Worm (Caenorhabditis elegans): ENCODE measurements around the gene K04C2.2.
A peak's percentile ranks its signal among the peaks of the same experiment; 100 is the strongest.

Gene K04C2.2

DNA sequence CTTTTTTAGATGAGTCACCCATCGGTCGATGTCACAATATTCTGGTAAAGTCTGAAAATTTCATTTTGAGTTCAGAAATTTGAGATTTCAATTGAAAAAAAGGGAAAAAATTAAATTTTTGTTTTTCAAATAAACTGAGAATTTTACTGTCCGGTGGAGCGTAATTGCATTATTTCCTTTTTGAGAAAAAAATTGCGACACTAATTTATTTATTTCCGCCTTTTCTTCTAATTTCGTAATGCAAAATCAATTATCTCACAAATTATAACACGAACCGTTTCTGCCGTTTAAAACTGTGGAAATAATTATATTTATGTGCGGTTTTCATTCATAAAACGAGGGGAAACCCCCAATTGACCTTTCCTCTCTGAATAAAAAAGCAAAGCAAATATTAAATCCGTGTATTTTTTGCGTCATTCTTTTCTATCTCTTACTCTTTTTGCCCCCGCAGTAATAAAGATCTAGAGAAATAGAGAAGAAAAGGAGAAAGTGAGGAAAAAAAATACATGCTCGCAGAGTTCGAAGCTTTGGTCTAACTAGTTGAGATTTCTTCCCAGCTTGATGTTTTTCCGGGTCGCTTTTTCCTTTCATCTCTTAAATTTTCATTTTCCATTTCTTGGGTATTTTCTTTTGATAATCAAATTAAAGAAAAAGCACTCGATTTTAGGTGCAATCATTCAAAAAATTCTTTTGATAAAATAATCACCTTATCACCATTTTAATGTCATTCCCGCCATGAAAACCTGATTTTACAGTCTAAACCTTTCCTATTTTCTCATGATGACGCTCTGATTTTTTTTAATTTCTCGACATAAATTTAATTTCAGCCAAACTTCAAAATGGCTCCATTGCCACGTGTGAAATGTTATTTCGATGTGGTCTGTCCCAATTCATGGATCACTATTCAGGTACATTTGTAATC is 13.7 kb downstream of the K04C2.2 start, which contains the start of the genes brc-2 and T07E3.3:
brc-2 (minus strand) TSS at position 51 of the 922 bp plus-strand sequence.
T07E3.3 (plus strand) TSS at position 822 of the 922 bp plus-strand sequence.
- TF ChIP-seq F13H6.1 (tag; optimal IDR thresholded peaks at IDR 0.05): no peak
- TF ChIP-seq alr-1 (tag; optimal IDR thresholded peaks at IDR 0.05): no peak
- no peak for TF ChIP-seq nhr-237 (tag; optimal IDR thresholded peaks at IDR 0.05)
- peak; percentile 65 for TF ChIP-seq fos-1 (tag; optimal IDR thresholded peaks at IDR 0.05)
- no peak for TF ChIP-seq aly-2 (tag; optimal IDR thresholded peaks at IDR 0.05)
- TF ChIP-seq nhr-129 (tag; optimal IDR thresholded peaks at IDR 0.05): peak; percentile 2
- peak in 1 of 2 experiments; percentile 11 for TF ChIP-seq lsy-2 (tag; optimal IDR thresholded peaks at IDR 0.05)
- TF ChIP-seq zag-1 (tag; optimal IDR thresholded peaks at IDR 0.05): no peak
- no peak for TF ChIP-seq lin-11 (tag; optimal IDR thresholded peaks at IDR 0.05)
- peak; percentile 13 for TF ChIP-seq unc-55 (GFP tag; optimal IDR thresholded peaks at IDR 0.05)
- peak; percentile 52 for TF ChIP-seq C34F6.9 (tag; optimal IDR thresholded peaks at IDR 0.05)
- peak; percentile 2 for TF ChIP-seq sma-9 (GFP tag; optimal IDR thresholded peaks at IDR 0.05)
- no peak for TF ChIP-seq sma-9 (tag; optimal IDR thresholded peaks at IDR 0.05)

- TF ChIP-seq lsy-2 (tag; optimal IDR thresholded peaks at IDR 0.05) (peak in 1 of 2 experiments; percentile 26), lin-11 (tag; optimal IDR thresholded peaks at IDR 0.05) (no peak)
Observed at ce11 chrIII:6904468-6904867, 14.9 kb downstream of the K04C2.2 start.

DNA sequence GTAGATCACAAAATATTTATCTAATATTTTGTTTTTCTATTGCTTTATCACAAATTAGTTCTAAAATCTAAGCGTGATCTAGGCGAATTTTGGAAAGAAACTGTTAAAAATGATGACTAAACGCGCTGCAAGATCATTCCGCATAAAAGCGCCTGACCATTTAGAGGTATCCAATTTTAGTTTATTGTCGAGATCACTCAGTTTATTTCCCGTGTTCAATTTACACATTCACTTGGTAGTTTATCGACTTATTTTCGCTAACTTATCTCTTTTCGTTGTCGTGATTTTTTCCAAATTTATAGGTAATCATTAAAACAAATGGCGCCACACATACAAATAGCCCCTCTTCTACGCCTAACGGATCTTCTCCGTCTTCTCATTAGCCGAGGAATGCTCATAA is 16.8 kb downstream of the K04C2.2 start, which contains the start of gene T07E3.2:
T07E3.2 (plus strand) TSS at position 301 of the 400 bp plus-strand sequence.
- TF ChIP-seq nhr-12 (tag; optimal IDR thresholded peaks at IDR 0.05): no peak
- TF ChIP-seq lin-39 (tag; optimal IDR thresholded peaks at IDR 0.05): no peak
- TF ChIP-seq blmp-1 (tag; optimal IDR thresholded peaks at IDR 0.05; ENCODE audit: insufficient read depth): no peak
- TF ChIP-seq nhr-6 (tag; optimal IDR thresholded peaks at IDR 0.05): no peak
- TF ChIP-seq elt-3 (tag; optimal IDR thresholded peaks at IDR 0.05): no peak
- no peak for TF ChIP-seq elt-1 (tag; optimal IDR thresholded peaks at IDR 0.05)
- TF ChIP-seq sem-4 (tag; optimal IDR thresholded peaks at IDR 0.05): no peak
- TF ChIP-seq unc-39 (tag; optimal IDR thresholded peaks at IDR 0.05): no peak
- no peak for TF ChIP-seq egl-27 (tag; optimal IDR thresholded peaks at IDR 0.05)
- TF ChIP-seq alr-1 (tag; optimal IDR thresholded peaks at IDR 0.05): no peak
- TF ChIP-seq lin-13 (GFP tag; optimal IDR thresholded peaks at IDR 0.05): no peak
- TF ChIP-seq mbf-1 (tag; optimal IDR thresholded peaks at IDR 0.05): no peak
- TF ChIP-seq lin-11 (tag; optimal IDR thresholded peaks at IDR 0.05): no peak
- no peak for TF ChIP-seq nhr-25 (tag; optimal IDR thresholded peaks at IDR 0.05)
- no peak for TF ChIP-seq ztf-1 (GFP tag; conservative IDR thresholded peaks at IDR 0.05)

DNA sequence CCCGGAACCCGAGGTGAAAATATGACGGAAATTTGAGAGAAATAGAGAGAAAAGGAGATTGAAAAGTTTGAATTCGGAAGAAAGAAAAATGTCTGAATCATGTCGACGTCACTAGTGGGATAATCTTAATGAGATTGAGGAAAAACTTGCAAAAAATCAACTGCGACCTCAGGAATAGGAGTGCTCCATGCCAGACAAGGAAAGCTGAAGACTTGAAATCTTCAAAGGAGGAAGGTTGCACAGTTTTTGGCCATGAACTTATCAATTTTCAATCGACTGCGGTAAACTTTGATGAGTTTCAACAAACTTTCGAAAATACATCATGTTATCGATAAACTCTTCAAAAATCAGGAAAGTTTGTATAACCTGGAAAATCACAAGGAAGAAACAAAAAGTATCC is 22.8 kb downstream of the K04C2.2 start, which contains the start of gene pdf-1:
pdf-1 (minus strand) TSS at position 101 of the 400 bp plus-strand sequence.
- TF ChIP-seq skn-1 (tag; optimal IDR thresholded peaks at IDR 0.05): no peak
- no peak for TF ChIP-seq ztf-11 (tag; optimal IDR thresholded peaks at IDR 0.05)
- no peak for TF ChIP-seq nhr-11 (tag; optimal IDR thresholded peaks at IDR 0.05)
- TF ChIP-seq dmd-4 (tag; optimal IDR thresholded peaks at IDR 0.05): no peak
- no peak for TF ChIP-seq sma-9 (GFP tag; optimal IDR thresholded peaks at IDR 0.05)
- no peak for TF ChIP-seq sma-9 (tag; optimal IDR thresholded peaks at IDR 0.05)
- no peak for TF ChIP-seq blmp-1 (tag; optimal IDR thresholded peaks at IDR 0.05; ENCODE audit: insufficient read depth)
- no peak for TF ChIP-seq unc-62 (GFP tag; optimal IDR thresholded peaks at IDR 0.05)
- no peak for TF ChIP-seq C34F6.9 (tag; optimal IDR thresholded peaks at IDR 0.05)
- TF ChIP-seq ceh-82 (tag; optimal IDR thresholded peaks at IDR 0.05): no peak
- TF ChIP-seq gmeb-1 (tag; optimal IDR thresholded peaks at IDR 0.05): no peak
- no peak for TF ChIP-seq nhr-77 (tag; optimal IDR thresholded peaks at IDR 0.05)
- no peak for TF ChIP-seq egl-27 (tag; optimal IDR thresholded peaks at IDR 0.05)
- no peak for TF ChIP-seq ztf-1 (GFP tag; conservative IDR thresholded peaks at IDR 0.05)
- no peak for TF ChIP-seq mdl-1 (tag; optimal IDR thresholded peaks at IDR 0.05)
- TF ChIP-seq nhr-25 (tag; optimal IDR thresholded peaks at IDR 0.05): no peak
- TF ChIP-seq lin-11 (tag; optimal IDR thresholded peaks at IDR 0.05): no peak
- no peak for TF ChIP-seq nhr-21 (tag; optimal IDR thresholded peaks at IDR 0.05)
- no peak for TF ChIP-seq zag-1 (tag; optimal IDR thresholded peaks at IDR 0.05)
- no peak for TF ChIP-seq lin-39 (tag; optimal IDR thresholded peaks at IDR 0.05)

All from whole organism, L2 larva.